Worm (Caenorhabditis elegans): ENCODE results near the gene F46H5.3.

ce11 chrX:7209151-7209550, 29.3 kb downstream of the F46H5.3 start:
- TF ChIP-seq lin-39 (tag; optimal IDR thresholded peaks at IDR 0.05): no peak
- no peak for TF ChIP-seq nhr-10 (tag; optimal IDR thresholded peaks at IDR 0.05)
- TF ChIP-seq Y55F3AM.14 (GFP tag; optimal IDR thresholded peaks at IDR 0.05): no peak
- no peak for TF ChIP-seq nhr-21 (tag; optimal IDR thresholded peaks at IDR 0.05)
- no peak for TF ChIP-seq fos-1 (tag; optimal IDR thresholded peaks at IDR 0.05)
- no peak for TF ChIP-seq unc-62 (GFP tag; optimal IDR thresholded peaks at IDR 0.05)
- TF ChIP-seq ztf-4 (tag; optimal IDR thresholded peaks at IDR 0.05): no peak
- no peak for TF ChIP-seq nhr-12 (tag; optimal IDR thresholded peaks at IDR 0.05)
- TF ChIP-seq egl-27 (tag; optimal IDR thresholded peaks at IDR 0.05): no peak
- no peak for TF ChIP-seq elt-3 (tag; optimal IDR thresholded peaks at IDR 0.05)
- TF ChIP-seq unc-39 (tag; optimal IDR thresholded peaks at IDR 0.05): no peak
- TF ChIP-seq F13H6.1 (tag; optimal IDR thresholded peaks at IDR 0.05): no peak
- no peak for TF ChIP-seq elt-1 (tag; optimal IDR thresholded peaks at IDR 0.05)

Measured in whole organism, L2 larva.